Fruit fly (Drosophila melanogaster) ovary, adult (tissue): ENCODE results near the gene MtnF.
A peak's percentile ranks its signal among the peaks of the same experiment; 100 is the strongest.

Experiments used
- CG17801 ChIP-seq: fragments of 200-800 bp; optimal IDR thresholded peaks from 2 replicates; lab custom pipeline; 2019; ENCODE audit warnings: missing biosample characterization, mild to moderate bottlenecking, missing genetic modification characterization, moderate library complexity; ENCODE audit not compliant: partially characterized antibody

MtnF gene

dm6 chr3R:24588829-24589638, 45.9 kb downstream of the MtnF start:
- TF ChIP-seq CG17801 (GFP tag; lab: Kevin White, UChicago), result peak; percentile 45

dm6 chr3R:24586453-24586886, 48.5 kb downstream of the MtnF start:
- peak; percentile 57 for TF ChIP-seq CG17801 (GFP tag; lab: Kevin White, UChicago)

dm6 chr3R:24585042-24585698, 49.8 kb downstream of the MtnF start, which contains the start of the genes CG13625 and mld:
TSS of gene CG13625 (minus strand) at chr3R:24585160.
TSS of gene mld (plus strand) at chr3R:24585653.
- no peak for TF ChIP-seq CG17801 (GFP tag; lab: Kevin White, UChicago)
